Worm (Caenorhabditis elegans) whole organism, mixed stage, embryonic: ENCODE measurements around the gene F46G10.2.

Experiments used
- M03D4.4 ChIP-seq: sonication (generic microtip); optimal IDR thresholded peaks from 2 replicates; lab custom pipeline; 2017; ENCODE audit warnings: mild to moderate bottlenecking, missing genetic modification characterization, missing compliant biosample characterization
- ceh-39 ChIP-seq: fragments of 150-350 bp; optimal IDR thresholded peaks from 2 replicates; lab custom pipeline; 2014; ENCODE audit warnings: missing biosample characterization, missing genetic modification characterization
- ceh-43 ChIP-seq: fragments of 200-800 bp; sonication (Bioruptor generic); optimal IDR thresholded peaks from 2 replicates; lab custom pipeline; 2018; ENCODE audit warnings: mild to moderate bottlenecking, missing genetic modification characterization, moderate library complexity, missing compliant biosample characterization
- ceh-83 ChIP-seq: fragments of 200-800 bp; sonication (Bioruptor generic); optimal IDR thresholded peaks from 2 replicates; lab custom pipeline; 2018; ENCODE audit warnings: mild to moderate bottlenecking, missing genetic modification characterization, missing compliant biosample characterization
- ces-1 ChIP-seq: fragments of 150-350 bp; optimal IDR thresholded peaks from 2 replicates; lab custom pipeline; 2014; ENCODE audit warnings: missing biosample characterization, missing genetic modification reagents, missing genetic modification characterization
- cnd-1 ChIP-seq: fragments of 200-800 bp; sonication (Bioruptor generic); optimal IDR thresholded peaks from 2 replicates; lab custom pipeline; 2018; ENCODE audit warnings: mild to moderate bottlenecking, missing genetic modification characterization, missing compliant biosample characterization
- drap-1 ChIP-seq: fragments of 200-800 bp; sonication (Bioruptor generic); optimal IDR thresholded peaks from 3 replicates; lab custom pipeline; 2018; ENCODE audit warnings: mild to moderate bottlenecking, missing genetic modification characterization, missing compliant biosample characterization
- elt-1 ChIP-seq: sonication (generic microtip); optimal IDR thresholded peaks from 2 replicates; lab custom pipeline; 2017; ENCODE audit warnings: missing genetic modification characterization, mild to moderate bottlenecking, missing compliant biosample characterization, antibody characterized with exemption, moderate library complexity, borderline replicate concordance; ENCODE audit not compliant: insufficient read depth
- elt-3 ChIP-seq: fragments of 150-350 bp; optimal IDR thresholded peaks from 2 replicates; lab custom pipeline; 2014; ENCODE audit warnings: missing biosample characterization, missing genetic modification characterization
- flh-1 ChIP-seq: fragments of 200-800 bp; sonication (Bioruptor generic); optimal IDR thresholded peaks from 2 replicates; lab custom pipeline; 2018; ENCODE audit warnings: mild to moderate bottlenecking, missing genetic modification characterization, moderate library complexity, missing compliant biosample characterization
- ham-2 ChIP-seq: fragments of 200-800 bp; sonication (Bioruptor generic); optimal IDR thresholded peaks from 2 replicates; lab custom pipeline; 2018; ENCODE audit warnings: mild to moderate bottlenecking, missing genetic modification characterization, missing compliant biosample characterization
- hlh-1 ChIP-seq: fragments of 150-350 bp; optimal IDR thresholded peaks from 2 replicates; lab custom pipeline; 2014; ENCODE audit warnings: missing biosample characterization, missing genetic modification reagents, missing genetic modification characterization
- lin-32 ChIP-seq: fragments of 200-800 bp; sonication (Bioruptor generic); optimal IDR thresholded peaks from 2 replicates; lab custom pipeline; 2018; ENCODE audit warnings: mild to moderate bottlenecking, missing genetic modification characterization, missing compliant biosample characterization
- lsy-2 ChIP-seq: fragments of 150-350 bp; optimal IDR thresholded peaks from 2 replicates; lab custom pipeline; 2014; ENCODE audit warnings: missing biosample characterization, missing genetic modification characterization
- mab-5 ChIP-seq: fragments of 150-350 bp; optimal IDR thresholded peaks from 2 replicates; lab custom pipeline; 2014; ENCODE audit warnings: missing biosample characterization, missing genetic modification characterization
- mep-1 ChIP-seq: fragments of 150-350 bp; optimal IDR thresholded peaks from 2 replicates; lab custom pipeline; 2017; ENCODE audit warnings: missing biosample characterization, missing genetic modification reagents, missing genetic modification characterization, inconsistent platforms
- mls-2 ChIP-seq: sonication (generic microtip); optimal IDR thresholded peaks from 2 replicates; lab custom pipeline; 2016; ENCODE audit warnings: mild to moderate bottlenecking, missing genetic modification characterization, moderate library complexity, missing compliant biosample characterization
- nhr-12 ChIP-seq: fragments of 150-350 bp; optimal IDR thresholded peaks from 2 replicates; lab custom pipeline; 2014; ENCODE audit warnings: missing biosample characterization, missing genetic modification characterization
- nhr-2 ChIP-seq: fragments of 150-350 bp; optimal IDR thresholded peaks from 2 replicates; lab custom pipeline; 2014; ENCODE audit warnings: missing biosample characterization, missing genetic modification characterization
- nhr-237 ChIP-seq: fragments of 150-350 bp; optimal IDR thresholded peaks from 2 replicates; lab custom pipeline; 2014; ENCODE audit warnings: missing biosample characterization, missing genetic modification characterization
- nhr-28 ChIP-seq: fragments of 150-350 bp; optimal IDR thresholded peaks from 2 replicates; lab custom pipeline; 2014; ENCODE audit warnings: missing biosample characterization, missing genetic modification characterization
- nhr-76 ChIP-seq: sonication (generic microtip); optimal IDR thresholded peaks from 2 replicates; lab custom pipeline; 2017; ENCODE audit warnings: missing biosample characterization, missing genetic modification characterization
- pha-4 ChIP-seq: fragments of 150-350 bp; optimal IDR thresholded peaks from 2 replicates; lab custom pipeline; 2018; ENCODE audit warnings: missing biosample characterization, missing genetic modification reagents, missing genetic modification characterization
- sem-2 ChIP-seq: fragments of 200-800 bp; sonication (Bioruptor generic); optimal IDR thresholded peaks from 2 replicates; lab custom pipeline; 2018; ENCODE audit warnings: mild to moderate bottlenecking, missing genetic modification characterization, missing compliant biosample characterization
- snpc-4 ChIP-seq: fragments of 150-350 bp; optimal IDR thresholded peaks from 2 replicates; lab custom pipeline; 2014; ENCODE audit warnings: missing biosample characterization, missing genetic modification characterization
- sptf-1 ChIP-seq: sonication (generic microtip); optimal IDR thresholded peaks from 2 replicates; lab custom pipeline; 2017; ENCODE audit warnings: mild to moderate bottlenecking, missing genetic modification characterization, moderate library complexity, missing compliant biosample characterization
- tbx-8 ChIP-seq: fragments of 200-800 bp; sonication (Bioruptor generic); optimal IDR thresholded peaks from 2 replicates; lab custom pipeline; 2018; ENCODE audit warnings: mild to moderate bottlenecking, missing genetic modification characterization, moderate library complexity, missing compliant biosample characterization
- unc-120 ChIP-seq: sonication (generic microtip); optimal IDR thresholded peaks from 2 replicates; lab custom pipeline; 2017; ENCODE audit warnings: missing genetic modification characterization, missing compliant biosample characterization; ENCODE audit not compliant: poor library complexity, severe bottlenecking
- unc-39 ChIP-seq: fragments of 150-350 bp; optimal IDR thresholded peaks from 2 replicates; lab custom pipeline; 2014; ENCODE audit warnings: missing biosample characterization, missing genetic modification characterization
- unc-62 ChIP-seq: fragments of 150-350 bp; optimal IDR thresholded peaks from 2 replicates; lab custom pipeline; 2014; ENCODE audit warnings: missing biosample characterization, missing genetic modification reagents, missing genetic modification characterization
- zip-8 ChIP-seq: fragments of 150-350 bp; optimal IDR thresholded peaks from 2 replicates; lab custom pipeline; 2014; ENCODE audit warnings: missing biosample characterization, missing genetic modification characterization
- ztf-11 ChIP-seq: fragments of 150-350 bp; optimal IDR thresholded peaks from 2 replicates; lab custom pipeline; 2014; ENCODE audit warnings: missing biosample characterization, missing genetic modification characterization

The F46G10.2 gene

ce11 chrX:13322886-13323285, at the start of gene F46G10.2:
Gene F46G10.2, plus strand, starts transcription at chrX:13322963.
- TF ChIP-seq elt-1 (tag; lab: Kevin White, UChicago), result no peak
- TF ChIP-seq nhr-76 (tag; lab: Kevin White, UChicago), result no peak
- no peak for TF ChIP-seq ceh-39 (tag; lab: Kevin White, UChicago)
- TF ChIP-seq M03D4.4 (tag; lab: Kevin White, UChicago), result no peak
- TF ChIP-seq cnd-1 (tag; lab: Kevin White, UChicago), result no peak
- TF ChIP-seq lsy-2, result no peak

ce11 chrX:13274102-13274501, 48.7 kb upstream of the F46G10.2 start, which contains the start of gene cyp-14A3:
Gene cyp-14A3, minus strand, starts transcription at chrX:13274202.
- TF ChIP-seq ceh-39 (tag; lab: Kevin White, UChicago) (no peak), ces-1 (GFP tag; lab: Kevin White, UChicago) (no peak), nhr-12 (tag; lab: Kevin White, UChicago) (no peak), pha-4 (no peak), ham-2 (GFP tag; lab: Kevin White, UChicago) (no peak), tbx-8 (GFP tag; lab: Kevin White, UChicago) (no peak), sptf-1 (tag; lab: Kevin White, UChicago) (no peak), hlh-1 (tag; lab: Kevin White, UChicago) (no peak), ztf-11 (no peak), lsy-2 (no peak), snpc-4 (no peak), mab-5 (tag; lab: Kevin White, UChicago) (no peak), lin-32 (GFP tag; lab: Kevin White, UChicago) (no peak), unc-120 (tag; lab: Kevin White, UChicago) (no peak)

ce11 chrX:13278876-13279275, 43.9 kb upstream of the F46G10.2 start, which contains the start of gene phf-33:
Gene phf-33, minus strand, starts transcription at chrX:13278976.
- TF ChIP-seq nhr-28 (tag; lab: Kevin White, UChicago) (no peak), elt-3 (tag; lab: Kevin White, UChicago) (no peak), nhr-237 (no peak), unc-62 (GFP tag; lab: Kevin White, UChicago) (no peak), nhr-76 (tag; lab: Kevin White, UChicago) (no peak), flh-1 (no peak), ceh-39 (tag; lab: Kevin White, UChicago) (no peak), sem-2 (no peak), hlh-1 (tag; lab: Kevin White, UChicago) (no peak), mep-1 (tag; lab: Kevin White, UChicago) (no peak), M03D4.4 (tag; lab: Kevin White, UChicago) (no peak), ztf-11 (no peak), mls-2 (no peak), nhr-12 (tag; lab: Kevin White, UChicago) (no peak), ceh-83 (GFP tag; lab: Kevin White, UChicago) (no peak), lin-32 (GFP tag; lab: Kevin White, UChicago) (no peak), unc-39 (tag; lab: Kevin White, UChicago) (no peak)

ce11 chrX:13283462-13283861, 39.3 kb upstream of the F46G10.2 start:
- TF ChIP-seq lsy-2 (no peak), ces-1 (GFP tag; lab: Kevin White, UChicago) (no peak), nhr-76 (tag; lab: Kevin White, UChicago) (no peak), flh-1 (no peak), pha-4 (no peak), ceh-39 (tag; lab: Kevin White, UChicago) (no peak), elt-1 (tag; lab: Kevin White, UChicago) (no peak), ceh-83 (GFP tag; lab: Kevin White, UChicago) (no peak), nhr-237 (no peak), unc-120 (tag; lab: Kevin White, UChicago) (no peak), tbx-8 (GFP tag; lab: Kevin White, UChicago) (no peak), ztf-11 (no peak), mab-5 (tag; lab: Kevin White, UChicago) (no peak), drap-1 (GFP tag; lab: Kevin White, UChicago) (no peak), nhr-2 (tag; lab: Kevin White, UChicago) (no peak), unc-39 (tag; lab: Kevin White, UChicago) (no peak), ceh-43 (GFP tag; lab: Kevin White, UChicago) (no peak)

ce11 chrX:13284091-13284490, 38.7 kb upstream of the F46G10.2 start, which contains the start of gene cyp-14A4:
Gene cyp-14A4, minus strand, starts transcription at chrX:13284197.
- no peak for TF ChIP-seq zip-8 (tag; lab: Kevin White, UChicago)
- TF ChIP-seq elt-1 (tag; lab: Kevin White, UChicago), result no peak
- TF ChIP-seq flh-1, result no peak
- no peak for TF ChIP-seq nhr-76 (tag; lab: Kevin White, UChicago)
- TF ChIP-seq mep-1 (tag; lab: Kevin White, UChicago), result no peak
- no peak for TF ChIP-seq ceh-83 (GFP tag; lab: Kevin White, UChicago)
- no peak for TF ChIP-seq ztf-11
- TF ChIP-seq hlh-1 (tag; lab: Kevin White, UChicago), result no peak
- TF ChIP-seq cnd-1 (tag; lab: Kevin White, UChicago), result no peak
